Fruit fly (Drosophila melanogaster) whole organism, wandering third instar larva: ENCODE measurements around the gene Smg5.

Source experiments
- CG9705 ChIP-seq: fragments of 200-800 bp; sonication (Bioruptor generic); optimal IDR thresholded peaks from 2 replicates; lab custom pipeline; 2018; ENCODE audit warnings: missing biosample characterization, mild to moderate bottlenecking, missing genetic modification characterization
- Dfd ChIP-seq: fragments of >200 bp; optimal IDR thresholded peaks from 2 replicates; lab custom pipeline; 2017; ENCODE audit warnings: missing biosample characterization, missing genetic modification characterization
- Hnf4 ChIP-seq: fragments of 200-800 bp; sonication (Bioruptor generic); optimal IDR thresholded peaks from 2 replicates; lab custom pipeline; 2016; ENCODE audit warnings: missing biosample characterization, mild to moderate bottlenecking, missing genetic modification characterization
- N ChIP-seq: fragments of >200 bp; optimal IDR thresholded peaks from 2 replicates; lab custom pipeline; 2018; ENCODE audit warnings: missing biosample characterization, missing external identifiers, missing genetic modification characterization
- Sp1 ChIP-seq: fragments of 200-800 bp; sonication (Bioruptor generic); optimal IDR thresholded peaks from 3 replicates; lab custom pipeline; 2019; ENCODE audit warnings: missing biosample characterization, mild to moderate bottlenecking, missing genetic modification characterization, moderate library complexity
- brk ChIP-seq: fragments of 200-800 bp; sonication (Bioruptor generic); optimal IDR thresholded peaks from 2 replicates; lab custom pipeline; 2016; ENCODE audit warnings: missing biosample characterization, mild to moderate bottlenecking, missing genetic modification characterization
- dl ChIP-seq, 2 experiments: fragments of 175-275, 200-275 bp in 1 of 2; fragments of 200-275 bp in 1 of 2; sonication (Bioruptor generic); optimal IDR thresholded peaks; lab custom pipeline; 2018; ENCODE audit warnings: mild to moderate bottlenecking in 2 of 2, missing biosample characterization in 2 of 2, missing genetic modification characterization in 2 of 2, moderate library complexity in 2 of 2; ENCODE audit not compliant: partially characterized antibody in 2 of 2, insufficient read depth in 1 of 2
- jim ChIP-seq: fragments of 175-275, 200-325 bp; sonication (Bioruptor generic); optimal IDR thresholded peaks from 2 replicates; lab custom pipeline; 2016; ENCODE audit warnings: missing biosample characterization, mild to moderate bottlenecking, missing genetic modification characterization
- rgr ChIP-seq: fragments of 200-800 bp; sonication (Bioruptor generic); optimal IDR thresholded peaks from 3 replicates; lab custom pipeline; 2016; ENCODE audit warnings: missing biosample characterization, mild to moderate bottlenecking, missing genetic modification characterization

- TF ChIP-seq jim (GFP tag; lab: Kevin White, UChicago) (no peak), Hnf4 (GFP tag; lab: Kevin White, UChicago) (no peak), dl (GFP tag; optimal IDR thresholded peaks at IDR 0.05; lab: Kevin White, UChicago; ENCODE audit: insufficient read depth in 1 of 2, partially characterized antibody in 2 of 2) (no peak), Sp1 (no peak), N (GFP tag; lab: Kevin White, UChicago) (no peak), brk (GFP tag; lab: Kevin White, UChicago) (no peak), rgr (no peak), CG9705 (GFP tag; lab: Kevin White, UChicago) (no peak), Dfd (GFP tag; lab: Kevin White, UChicago) (no peak)
Observed at dm6 chr2L:13876698-13877097, 27.8 kb downstream of the Smg5 start.
